Fruit fly (Drosophila melanogaster): ENCODE results near the gene Ctl1.

Ctl1 gene

dm6 chr3L:4253611-4254300 is 24.0 kb upstream of the Ctl1 start:
- no peak for TF ChIP-seq CG8159 (tag; optimal IDR thresholded peaks at IDR 0.05)
- TF ChIP-seq fd96Ca (GFP tag; IDR thresholded peaks at IDR 0.05), result 0 out of 3 replicates have a peak, but pooled peaks have one; percentile 10
- peak; percentile 6; the same call in 1 of the 2 replicates for TF ChIP-seq Ets98B (GFP tag; IDR thresholded peaks at IDR 0.05)

dm6 chr3L:4254301-4254834 is 23.4 kb upstream of the Ctl1 start, which contains the start of the genes ago and CG1265:
Gene ago, minus strand, starts transcription at chr3L:4254306.
Gene CG1265, plus strand, starts transcription at chr3L:4254776.
- TF ChIP-seq gl (tag; optimal IDR thresholded peaks at IDR 0.05) (no peak), CG34367 (tag; optimal IDR thresholded peaks at IDR 0.05) (no peak), CG9948 (tag; optimal IDR thresholded peaks at IDR 0.05) (peak; percentile 6), CG8159 (tag; optimal IDR thresholded peaks at IDR 0.05) (peak; percentile 39), CG8301 (tag; optimal IDR thresholded peaks at IDR 0.05) (no peak), CG13204 (GFP tag; optimal IDR thresholded peaks at IDR 0.05) (no peak), CG12605 (GFP tag; IDR thresholded peaks at IDR 0.05) (no peak), CG17806 (tag; optimal IDR thresholded peaks at IDR 0.05) (peak; percentile 20), CG32121 (GFP tag; IDR thresholded peaks at IDR 0.05) (no peak), CG15710 (tag; optimal IDR thresholded peaks at IDR 0.05) (peak; percentile 44), Ets98B (GFP tag; IDR thresholded peaks at IDR 0.05) (0 out of 2 replicates have a peak, but pooled peaks have one; percentile 1), CG4496 (GFP tag; IDR thresholded peaks at IDR 0.05) (peak; percentile 20; the same call in 2 of the 3 replicates), fd96Ca (GFP tag; IDR thresholded peaks at IDR 0.05) (no peak), Pif1A (GFP tag; optimal IDR thresholded peaks at IDR 0.05) (no peak), rn (GFP tag; IDR thresholded peaks at IDR 0.05) (no peak), Pif1B (GFP tag; optimal IDR thresholded peaks at IDR 0.05) (no peak), EcR (GFP tag; optimal IDR thresholded peaks at IDR 0.05) (no peak), D1 (tag; optimal IDR thresholded peaks at IDR 0.05) (no peak), CG14655 (GFP tag; optimal IDR thresholded peaks at IDR 0.05) (no peak), CG10348 (GFP tag; IDR thresholded peaks at IDR 0.05) (no peak), Snoo (tag; optimal IDR thresholded peaks at IDR 0.05) (peak; percentile 37)

dm6 chr3L:4259102-4259558 is 18.6 kb upstream of the Ctl1 start, which contains the start of the genes CG15011 and CG1309:
Gene CG15011, minus strand, starts transcription at chr3L:4259152.
Gene CG1309, plus strand, starts transcription at chr3L:4259430.
- peak; percentile 63 for TF ChIP-seq CG8301 (tag; optimal IDR thresholded peaks at IDR 0.05)
- peak; percentile 70 for TF ChIP-seq CG17806 (tag; optimal IDR thresholded peaks at IDR 0.05)
- TF ChIP-seq D1 (tag; optimal IDR thresholded peaks at IDR 0.05), result no peak
- peak; percentile 69 for TF ChIP-seq CG9948 (tag; optimal IDR thresholded peaks at IDR 0.05)
- TF ChIP-seq CG4496 (GFP tag; IDR thresholded peaks at IDR 0.05), result peak; percentile 82
- peak; percentile 77 for TF ChIP-seq CG15710 (tag; optimal IDR thresholded peaks at IDR 0.05)
- no peak for TF ChIP-seq CG12605 (GFP tag; IDR thresholded peaks at IDR 0.05)
- TF ChIP-seq Pif1B (GFP tag; optimal IDR thresholded peaks at IDR 0.05), result no peak
- peak; percentile 34 for TF ChIP-seq EcR (GFP tag; optimal IDR thresholded peaks at IDR 0.05)
- no peak for TF ChIP-seq Pif1A (GFP tag; optimal IDR thresholded peaks at IDR 0.05)
- peak; percentile 47; the same call in 1 of the 2 replicates for TF ChIP-seq Ets98B (GFP tag; IDR thresholded peaks at IDR 0.05)
- TF ChIP-seq CG8159 (tag; optimal IDR thresholded peaks at IDR 0.05), result peak; percentile 80
- peak; percentile 31 for TF ChIP-seq gl (tag; optimal IDR thresholded peaks at IDR 0.05)
- TF ChIP-seq CG34367 (tag; optimal IDR thresholded peaks at IDR 0.05), result peak; percentile 61
- TF ChIP-seq Snoo (tag; optimal IDR thresholded peaks at IDR 0.05), result peak; percentile 68
- TF ChIP-seq CG32121 (GFP tag; IDR thresholded peaks at IDR 0.05), result peak; percentile 66

dm6 chr3L:4261177-4261576 is 16.6 kb upstream of the Ctl1 start:
- TF ChIP-seq gl (tag; optimal IDR thresholded peaks at IDR 0.05) (no peak), CG8159 (tag; optimal IDR thresholded peaks at IDR 0.05) (no peak), fd96Ca (GFP tag; IDR thresholded peaks at IDR 0.05) (no peak), CG9948 (tag; optimal IDR thresholded peaks at IDR 0.05) (no peak), CG8301 (tag; optimal IDR thresholded peaks at IDR 0.05) (no peak), CG10348 (GFP tag; IDR thresholded peaks at IDR 0.05) (no peak), Pif1A (GFP tag; optimal IDR thresholded peaks at IDR 0.05) (no peak), CG13204 (GFP tag; optimal IDR thresholded peaks at IDR 0.05) (no peak), CG17806 (tag; optimal IDR thresholded peaks at IDR 0.05) (no peak), CG14655 (GFP tag; optimal IDR thresholded peaks at IDR 0.05) (no peak), CG34367 (tag; optimal IDR thresholded peaks at IDR 0.05) (no peak), Pif1B (GFP tag; optimal IDR thresholded peaks at IDR 0.05) (no peak)

dm6 chr3L:4262384-4262783 is 15.4 kb upstream of the Ctl1 start, which contains the start of the genes CG11586 and VhaM9.7-a:
Gene CG11586, minus strand, starts transcription at chr3L:4262470.
Gene VhaM9.7-a, plus strand, starts transcription at chr3L:4262705.
- TF ChIP-seq CG8159 (tag; optimal IDR thresholded peaks at IDR 0.05) (no peak), EcR (GFP tag; optimal IDR thresholded peaks at IDR 0.05) (no peak), rn (GFP tag; IDR thresholded peaks at IDR 0.05) (no peak), CG12605 (GFP tag; IDR thresholded peaks at IDR 0.05) (no peak), CG10348 (GFP tag; IDR thresholded peaks at IDR 0.05) (no peak), Pif1A (GFP tag; optimal IDR thresholded peaks at IDR 0.05) (no peak), CG32121 (GFP tag; IDR thresholded peaks at IDR 0.05) (no peak), D1 (tag; optimal IDR thresholded peaks at IDR 0.05) (no peak), Snoo (tag; optimal IDR thresholded peaks at IDR 0.05) (no peak), Pif1B (GFP tag; optimal IDR thresholded peaks at IDR 0.05) (no peak), gl (tag; optimal IDR thresholded peaks at IDR 0.05) (no peak), Ets98B (GFP tag; IDR thresholded peaks at IDR 0.05) (no peak), CG4496 (GFP tag; IDR thresholded peaks at IDR 0.05) (no peak), CG9948 (tag; optimal IDR thresholded peaks at IDR 0.05) (no peak), CG34367 (tag; optimal IDR thresholded peaks at IDR 0.05) (no peak), fd96Ca (GFP tag; IDR thresholded peaks at IDR 0.05) (no peak), CG8301 (tag; optimal IDR thresholded peaks at IDR 0.05) (no peak), CG14655 (GFP tag; optimal IDR thresholded peaks at IDR 0.05) (no peak), CG17806 (tag; optimal IDR thresholded peaks at IDR 0.05) (no peak)
